Worm (Caenorhabditis elegans) whole organism, L1 larva: ENCODE results near the gene Y57G7A.1.
"Not testable (repeated sequence)": the region's sequence is repeated elsewhere in the genome, so short reads cannot be mapped to it uniquely, and the experiment has no call there.

Experiments used
- C34B4.2 ChIP-seq: sonication (generic microtip); optimal IDR thresholded peaks from 2 replicates; lab custom pipeline; 2017; ENCODE audit warnings: mild to moderate bottlenecking, missing genetic modification characterization, missing compliant biosample characterization
- alr-1 ChIP-seq: fragments of 200-800 bp; sonication (Bioruptor generic); optimal IDR thresholded peaks from 2 replicates; lab custom pipeline; 2018; ENCODE audit warnings: borderline replicate concordance, mild to moderate bottlenecking, missing genetic modification characterization, missing compliant biosample characterization
- ceh-8 ChIP-seq: fragments of 200-800 bp; sonication (Bioruptor generic); optimal IDR thresholded peaks from 2 replicates; lab custom pipeline; 2018; ENCODE audit warnings: mild to moderate bottlenecking, missing genetic modification characterization, moderate library complexity, missing compliant biosample characterization
- ceh-88 ChIP-seq: fragments of 200-800 bp; sonication (Bioruptor generic); IDR thresholded peaks from 2 replicates; pipeline ENCODE4 v1.3.6; 2022; ENCODE audit warnings: missing genetic modification characterization, missing compliant biosample characterization
- ceh-90 ChIP-seq: sonication (generic microtip); optimal IDR thresholded peaks from 2 replicates; lab custom pipeline; 2016; ENCODE audit warnings: missing genetic modification characterization, missing compliant biosample characterization
- ces-1 ChIP-seq: fragments of 150-350 bp; optimal IDR thresholded peaks from 2 replicates; lab custom pipeline; 2014; ENCODE audit warnings: missing biosample characterization, missing genetic modification reagents, missing genetic modification characterization
- dsc-1 ChIP-seq: sonication (generic microtip); optimal IDR thresholded peaks from 2 replicates; lab custom pipeline; 2016; ENCODE audit warnings: mild to moderate bottlenecking, missing genetic modification characterization, missing compliant biosample characterization
- efl-1 ChIP-seq, 4 experiments: fragments of 150-350 bp; optimal IDR thresholded peaks in 3 of 4; peaks in 1 of 4; 1 replicate in 1 of 4; 2 replicates in 3 of 4; lab custom pipeline; 2014; ENCODE audit warnings: missing biosample characterization in 2 of 4, missing genetic modification characterization in 2 of 4, missing genetic modification reagents in 2 of 4
- egl-13 ChIP-seq: sonication (generic microtip); optimal IDR thresholded peaks from 2 replicates; lab custom pipeline; 2016; ENCODE audit warnings: missing genotype, missing genetic modification reagents, missing genetic modification characterization, missing compliant biosample characterization
- elt-2 ChIP-seq: sonication (generic microtip); optimal IDR thresholded peaks from 2 replicates; lab custom pipeline; 2016; ENCODE audit warnings: missing genetic modification characterization, mild to moderate bottlenecking, inconsistent platforms, missing compliant biosample characterization, missing genetic modification reagents
- ets-5 ChIP-seq: fragments of 200-800 bp; sonication (Bioruptor generic); IDR thresholded peaks from 2 replicates; pipeline ENCODE4 v1.3.6; 2022; ENCODE audit warnings: missing genetic modification characterization, missing compliant biosample characterization
- fkh-10 ChIP-seq: sonication (generic microtip); optimal IDR thresholded peaks from 2 replicates; lab custom pipeline; 2017; ENCODE audit warnings: missing biosample characterization, missing genetic modification reagents, missing genetic modification characterization
- fos-1 ChIP-seq: fragments of 150-350 bp; optimal IDR thresholded peaks from 2 replicates; lab custom pipeline; 2014; ENCODE audit warnings: missing biosample characterization, missing genetic modification characterization
- hlh-17 ChIP-seq: fragments of 200-800 bp; sonication (Bioruptor generic); optimal IDR thresholded peaks from 2 replicates; lab custom pipeline; 2018; ENCODE audit warnings: missing genetic modification characterization, mild to moderate bottlenecking, missing compliant biosample characterization, moderate library complexity, borderline replicate concordance
- irx-1 ChIP-seq: sonication (generic microtip); optimal IDR thresholded peaks from 2 replicates; lab custom pipeline; 2016; ENCODE audit warnings: missing genetic modification characterization, missing compliant biosample characterization
- isw-1 ChIP-seq: fragments of 200-800 bp; sonication (Bioruptor generic); IDR thresholded peaks from 2 replicates; pipeline ENCODE4 v1.3.6; 2022; ENCODE audit warnings: missing genetic modification characterization, missing compliant biosample characterization
- lin-14 ChIP-seq: fragments of 200-800 bp; sonication (Bioruptor generic); optimal IDR thresholded peaks from 2 replicates; lab custom pipeline; 2018; ENCODE audit warnings: mild to moderate bottlenecking, missing genetic modification characterization, moderate library complexity, missing compliant biosample characterization
- lir-3 ChIP-seq: sonication (generic microtip); optimal IDR thresholded peaks from 2 replicates; lab custom pipeline; 2016; ENCODE audit warnings: mild to moderate bottlenecking, missing genetic modification characterization, moderate library complexity, missing compliant biosample characterization; ENCODE audit not compliant: poor library complexity
- mab-9 ChIP-seq: fragments of 200-800 bp; sonication (Bioruptor generic); IDR thresholded peaks from 2 replicates; pipeline ENCODE4 v1.3.6; 2022; ENCODE audit warnings: missing genetic modification reagents, missing genetic modification characterization, missing compliant biosample characterization
- mdl-1 ChIP-seq, 2 experiments: fragments of 150-350 bp; optimal IDR thresholded peaks; 2 replicates each; lab custom pipeline; 2014 to 2017; ENCODE audit warnings: missing biosample characterization in 2 of 2, missing genetic modification characterization in 2 of 2, inconsistent platforms in 1 of 2
- mef-2 ChIP-seq: fragments of 150-350 bp; optimal IDR thresholded peaks from 2 replicates; lab custom pipeline; 2014; ENCODE audit warnings: missing biosample characterization, missing genetic modification characterization
- nhr-12 ChIP-seq: sonication (generic microtip); optimal IDR thresholded peaks from 2 replicates; lab custom pipeline; 2017; ENCODE audit warnings: missing biosample characterization, missing genetic modification characterization
- nhr-20 ChIP-seq: sonication (generic microtip); optimal IDR thresholded peaks from 2 replicates; lab custom pipeline; 2016; ENCODE audit warnings: mild to moderate bottlenecking, missing genetic modification characterization, missing compliant biosample characterization
- nhr-77 ChIP-seq: fragments of 150-350 bp; optimal IDR thresholded peaks from 2 replicates; lab custom pipeline; 2014; ENCODE audit warnings: missing biosample characterization, missing genetic modification characterization
- nhr-84 ChIP-seq: sonication (generic microtip); optimal IDR thresholded peaks from 2 replicates; lab custom pipeline; 2017; ENCODE audit warnings: missing biosample characterization, missing genetic modification characterization
- nhr-85 ChIP-seq: sonication (generic microtip); peaks from one replicate; lab custom pipeline; 2016; ENCODE audit warnings: missing genetic modification characterization, inconsistent platforms, missing compliant biosample characterization
- pag-3 ChIP-seq: sonication (generic microtip); optimal IDR thresholded peaks from 2 replicates; lab custom pipeline; 2017; ENCODE audit warnings: missing genetic modification characterization, mild to moderate bottlenecking, missing compliant biosample characterization, antibody characterized with exemption, borderline replicate concordance; ENCODE audit not compliant: insufficient read depth
- snpc-4 ChIP-seq: fragments of 150-350 bp; optimal IDR thresholded peaks from 2 replicates; lab custom pipeline; 2014; ENCODE audit warnings: missing biosample characterization, missing genetic modification characterization
- sox-4 ChIP-seq: sonication (generic microtip); optimal IDR thresholded peaks from 2 replicates; lab custom pipeline; 2016; ENCODE audit warnings: missing genetic modification characterization, missing compliant biosample characterization
- sptf-1 ChIP-seq: fragments of 150-350 bp; optimal IDR thresholded peaks from 2 replicates; lab custom pipeline; 2014; ENCODE audit warnings: missing biosample characterization, missing genetic modification characterization
- sup-37 ChIP-seq: fragments of 200-800 bp; sonication (Bioruptor generic); optimal IDR thresholded peaks from 2 replicates; lab custom pipeline; 2018; ENCODE audit warnings: mild to moderate bottlenecking, missing genetic modification characterization, missing compliant biosample characterization
- swsn-7 ChIP-seq: sonication (generic microtip); optimal IDR thresholded peaks from 2 replicates; lab custom pipeline; 2016; ENCODE audit warnings: missing genetic modification characterization, missing compliant biosample characterization
- tlp-1 ChIP-seq: fragments of 150-350 bp; optimal IDR thresholded peaks from 2 replicates; lab custom pipeline; 2014; ENCODE audit warnings: missing biosample characterization, missing genetic modification characterization
- unc-130 ChIP-seq: fragments of 150-350 bp; optimal IDR thresholded peaks from 2 replicates; lab custom pipeline; 2017; ENCODE audit warnings: missing biosample characterization, missing genetic modification characterization, inconsistent platforms
- unc-30 ChIP-seq: sonication (generic microtip); optimal IDR thresholded peaks from 2 replicates; lab custom pipeline; 2017; ENCODE audit warnings: missing biosample characterization, missing genetic modification characterization
- unc-62 ChIP-seq: fragments of 150-350 bp; optimal IDR thresholded peaks from 2 replicates; lab custom pipeline; 2014; ENCODE audit warnings: missing biosample characterization, missing genetic modification reagents, missing genetic modification characterization
- unc-86 ChIP-seq: sonication (generic microtip); optimal IDR thresholded peaks from 2 replicates; lab custom pipeline; 2016; ENCODE audit warnings: missing genetic modification characterization, missing compliant biosample characterization
- unc-98 ChIP-seq: fragments of 200-800 bp; sonication (Bioruptor generic); IDR thresholded peaks from 2 replicates; pipeline ENCODE4 v1.3.6; 2022; ENCODE audit warnings: missing genetic modification characterization, missing compliant biosample characterization
- xbp-1 ChIP-seq: sonication (generic microtip); optimal IDR thresholded peaks from 2 replicates; lab custom pipeline; 2016; ENCODE audit warnings: missing genetic modification characterization, missing compliant biosample characterization
- ztf-4 ChIP-seq: fragments of 150-350 bp; optimal IDR thresholded peaks from 2 replicates; lab custom pipeline; 2014; ENCODE audit warnings: missing biosample characterization, missing genetic modification characterization

The Y57G7A.1 gene

DNA sequence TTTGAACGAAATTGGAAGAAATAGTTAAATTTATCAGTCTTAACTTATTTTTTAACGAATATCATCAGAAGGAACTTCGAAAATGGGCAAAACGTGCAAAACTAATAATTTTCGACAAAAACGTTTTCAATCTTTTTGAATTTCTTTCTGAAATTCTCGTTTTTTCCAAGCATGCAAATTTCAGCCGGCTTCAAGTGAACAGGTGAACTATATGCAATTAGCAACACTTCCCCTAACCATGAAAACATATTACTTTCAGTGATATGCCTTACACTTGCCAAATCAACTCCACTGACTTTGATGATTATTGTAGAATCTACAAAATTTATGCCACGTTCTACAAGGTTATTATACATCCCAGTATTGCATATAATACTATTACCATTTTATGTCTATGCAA, 19.9 kb upstream of the Y57G7A.1 start, which contains the start of gene srz-63:
TSS of gene srz-63 (plus strand) at position 301 of the 400 bp plus-strand sequence.
- not testable (repeated sequence) for TF ChIP-seq C34B4.2 (tag; lab: Kevin White, UChicago); sup-37; efl-1 (optimal IDR thresholded peaks at IDR 0.05; lab: Kevin White, UChicago); efl-1 (GFP tag; optimal IDR thresholded peaks at IDR 0.05 in 1 of 2; lab: Kevin White, UChicago)
- TF ChIP-seq, all 84 proteins: peak for 0; not testable (repeated sequence) for 84

- TF ChIP-seq isw-1 (GFP tag; lab: Robert Waterston, UW) (no peak), nhr-77 (tag; lab: Kevin White, UChicago) (no peak), ceh-90 (no peak), xbp-1 (tag; lab: Kevin White, UChicago) (no peak), unc-62 (GFP tag; lab: Kevin White, UChicago) (no peak), fos-1 (tag; lab: Kevin White, UChicago) (no peak), mab-9 (GFP tag; lab: Robert Waterston, UW) (no peak), mdl-1 (tag; optimal IDR thresholded peaks at IDR 0.05; lab: Kevin White, UChicago) (no peak), irx-1 (no peak), tlp-1 (tag; lab: Kevin White, UChicago) (no peak), lin-14 (GFP tag; lab: Kevin White, UChicago) (no peak), ets-5 (GFP tag; lab: Robert Waterston, UW) (no peak)
Observed at ce11 chrII:1284985-1285384, 13.3 kb upstream of the Y57G7A.1 start.

DNA sequence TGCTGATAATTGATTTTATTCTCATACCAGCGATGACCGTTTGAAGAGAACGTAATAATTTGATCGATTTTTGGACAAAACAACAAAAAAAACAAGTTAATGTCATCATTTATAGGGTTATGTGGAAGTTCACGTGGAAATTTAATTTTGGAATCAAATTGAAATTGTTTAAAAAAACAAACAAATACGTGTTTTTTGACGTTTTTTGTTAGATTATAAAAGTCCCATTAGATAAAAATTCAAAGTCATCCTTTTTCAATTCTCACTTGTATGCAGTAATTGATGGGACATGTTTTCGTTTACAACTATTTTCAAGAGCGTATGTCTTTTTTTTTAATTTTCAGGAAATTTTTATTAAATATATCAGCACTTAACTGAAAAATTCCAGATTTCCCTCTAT, 12.8 kb upstream of the Y57G7A.1 start, which contains the start of the genes Y57G7A.6 and Y57G7A.3:
TSS of gene Y57G7A.6 (minus strand) at position 101 of the 400 bp plus-strand sequence.
TSS of gene Y57G7A.3 (plus strand) at position 269 of the 400 bp plus-strand sequence.
- no peak for TF ChIP-seq lir-3 (tag; lab: Kevin White, UChicago)
- no peak for TF ChIP-seq sptf-1 (tag; lab: Kevin White, UChicago)
- no peak for TF ChIP-seq mef-2
- TF ChIP-seq nhr-77 (tag; lab: Kevin White, UChicago) = no peak
- no peak for TF ChIP-seq unc-98 (GFP tag; lab: Robert Waterston, UW)
- TF ChIP-seq elt-2 = no peak
- TF ChIP-seq ztf-4 (tag; lab: Kevin White, UChicago) = no peak
- TF ChIP-seq nhr-84 (tag; lab: Kevin White, UChicago) = no peak
- no peak for TF ChIP-seq egl-13 (tag; lab: Kevin White, UChicago)
- TF ChIP-seq unc-62 (GFP tag; lab: Kevin White, UChicago) = no peak
- TF ChIP-seq ces-1 (GFP tag; lab: Kevin White, UChicago) = no peak
- no peak for TF ChIP-seq sox-4
- TF ChIP-seq unc-30 (tag; lab: Kevin White, UChicago) = no peak
- no peak for TF ChIP-seq swsn-7 (tag; lab: Kevin White, UChicago)
- no peak for TF ChIP-seq dsc-1 (tag; lab: Kevin White, UChicago)
- TF ChIP-seq unc-86 (tag; lab: Kevin White, UChicago) = no peak
- TF ChIP-seq nhr-12 (tag; lab: Kevin White, UChicago) = no peak

DNA sequence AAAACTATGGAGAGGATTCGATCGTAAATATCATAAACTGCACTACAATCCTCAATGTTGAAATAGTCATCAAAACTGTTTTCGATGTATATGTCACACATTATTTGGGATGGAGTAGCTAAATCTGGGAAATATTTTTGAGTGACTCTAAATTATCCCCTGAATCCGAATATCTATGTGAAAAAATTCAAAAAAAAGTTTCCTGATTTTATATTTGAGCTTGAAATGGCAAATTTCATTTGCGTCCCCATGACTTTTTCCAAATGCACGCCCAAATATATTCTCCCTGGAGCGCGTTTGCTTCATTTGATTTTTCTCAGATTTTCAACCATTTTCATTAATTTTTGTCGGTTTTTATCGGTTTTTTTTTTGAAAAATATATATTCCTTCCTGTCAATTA, 5.1 kb upstream of the Y57G7A.1 start, which contains the start of gene srz-64:
TSS of gene srz-64 (minus strand) at position 101 of the 400 bp plus-strand sequence.
- no peak for TF ChIP-seq snpc-4
- TF ChIP-seq ces-1 (GFP tag; lab: Kevin White, UChicago) = no peak
- TF ChIP-seq unc-130 = no peak
- TF ChIP-seq alr-1 (tag; lab: Kevin White, UChicago) = no peak
- TF ChIP-seq irx-1 = no peak
- TF ChIP-seq nhr-20 (tag; lab: Kevin White, UChicago) = no peak
- TF ChIP-seq nhr-84 (tag; lab: Kevin White, UChicago) = no peak
- no peak for TF ChIP-seq ceh-8 (GFP tag; lab: Kevin White, UChicago)
- no peak for TF ChIP-seq hlh-17 (GFP tag; lab: Kevin White, UChicago)
- no peak for TF ChIP-seq pag-3 (tag; lab: Kevin White, UChicago)
- no peak for TF ChIP-seq ceh-88
- no peak for TF ChIP-seq nhr-85 (tag; lab: Kevin White, UChicago)
- no peak for TF ChIP-seq ets-5 (GFP tag; lab: Robert Waterston, UW)
- TF ChIP-seq fkh-10 = no peak
- no peak for TF ChIP-seq lir-3 (tag; lab: Kevin White, UChicago)
- TF ChIP-seq, all 84 proteins: peak for 0
